Worm (Caenorhabditis elegans) whole organism, L4 larva: Measurements from ENCODE around the gene idpp-2.

Experiments
- F49E8.2 ChIP-seq: sonication (generic microtip); optimal IDR thresholded peaks from 2 replicates; lab custom pipeline; 2016; ENCODE audit warnings: missing compliant biosample characterization, mild to moderate bottlenecking, missing genetic modification characterization, borderline replicate concordance
- ceh-28 ChIP-seq: fragments of 150-350 bp; optimal IDR thresholded peaks from 2 replicates; lab custom pipeline; 2014; ENCODE audit warnings: missing biosample characterization, missing genetic modification reagents, missing genetic modification characterization
- fos-1 ChIP-seq: fragments of 150-350 bp; optimal IDR thresholded peaks from 2 replicates; lab custom pipeline; 2014; ENCODE audit warnings: missing biosample characterization, missing genetic modification characterization
- jun-1 ChIP-seq: fragments of 150-350 bp; optimal IDR thresholded peaks from 2 replicates; lab custom pipeline; 2014; ENCODE audit warnings: missing biosample characterization, missing genetic modification reagents, missing genetic modification characterization
- lin-39 ChIP-seq: fragments of 150-350 bp; optimal IDR thresholded peaks from 2 replicates; lab custom pipeline; 2014; ENCODE audit warnings: missing biosample characterization, missing genetic modification reagents, missing genetic modification characterization
- mxl-3 ChIP-seq: fragments of 200-800 bp; sonication (Bioruptor generic); optimal IDR thresholded peaks from 2 replicates; lab custom pipeline; 2018; ENCODE audit warnings: mild to moderate bottlenecking, missing genetic modification characterization, missing compliant biosample characterization
- nhr-111 ChIP-seq: fragments of 200-800 bp; sonication (Bioruptor generic); optimal IDR thresholded peaks from 2 replicates; lab custom pipeline; 2018; ENCODE audit warnings: mild to moderate bottlenecking, missing genetic modification characterization, missing compliant biosample characterization
- snpc-4 ChIP-seq: fragments of 150-350 bp; optimal IDR thresholded peaks from 2 replicates; lab custom pipeline; 2014; ENCODE audit warnings: missing biosample characterization, missing genetic modification characterization
- ztf-11 ChIP-seq: fragments of 150-350 bp; optimal IDR thresholded peaks from 2 replicates; lab custom pipeline; 2014; ENCODE audit warnings: missing biosample characterization, missing genetic modification characterization

DNA sequence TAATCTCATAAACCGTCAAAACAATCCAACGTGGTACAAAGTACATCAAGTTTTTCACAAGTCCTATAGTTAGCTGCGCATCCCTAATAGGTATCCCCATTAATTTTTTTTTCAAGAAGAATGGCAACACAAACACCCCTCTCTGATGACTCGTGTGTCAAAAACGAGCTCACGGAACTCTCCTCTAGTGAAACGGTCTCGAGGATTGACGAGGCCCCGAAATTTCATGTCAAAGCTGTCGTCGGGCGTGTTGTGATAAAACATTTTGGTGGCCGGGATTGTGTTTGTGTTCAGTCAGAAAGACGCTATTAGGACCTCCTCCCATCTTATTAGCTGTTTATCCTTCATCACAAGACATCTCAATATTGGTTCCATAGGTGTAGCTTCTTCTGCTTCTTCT, at the start of gene idpp-2:
- TF ChIP-seq fos-1 (tag; lab: Kevin White, UChicago) = no peak
- TF ChIP-seq jun-1 = no peak
- TF ChIP-seq nhr-111 (GFP tag; lab: Kevin White, UChicago) = no peak
- TF ChIP-seq ceh-28 (tag; lab: Kevin White, UChicago) = no peak
- TF ChIP-seq lin-39 (tag; lab: Kevin White, UChicago) = no peak
- no peak for TF ChIP-seq snpc-4 (tag; lab: Kevin White, UChicago)
- no peak for TF ChIP-seq mxl-3 (GFP tag; lab: Kevin White, UChicago)
- TF ChIP-seq F49E8.2 (tag; lab: Kevin White, UChicago) = no peak
- no peak for TF ChIP-seq ztf-11
